Fruit fly (Drosophila melanogaster) S2 (cell line): ENCODE measurements around the gene Kdm3.

Experiments used
- CG8478 ChIP-seq: fragments of >200 bp; optimal IDR thresholded peaks from 2 replicates; lab custom pipeline; 2018
- CTCF ChIP-seq, 2 experiments: fragments of >200 bp; optimal IDR thresholded peaks; 2 replicates each; lab custom pipeline; 2018

Gene Kdm3

DNA sequence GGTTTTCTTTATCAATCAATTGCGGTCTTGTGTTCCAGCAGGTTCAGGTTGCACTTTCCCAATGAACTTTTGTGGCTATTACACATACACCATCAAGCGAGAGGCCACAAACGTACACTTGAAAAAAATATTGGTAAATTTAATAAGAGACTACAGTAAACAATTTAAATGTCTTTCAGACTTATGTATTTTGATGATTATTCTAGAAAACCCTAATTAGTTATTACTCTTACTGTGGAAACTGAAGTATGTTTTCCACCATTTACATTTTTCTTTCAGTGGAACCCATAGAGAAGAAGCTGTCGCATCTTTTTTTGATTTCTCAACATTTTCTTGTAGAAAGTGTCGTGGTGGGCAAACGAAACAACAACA lies 18.3 kb downstream of the Kdm3 start:
- TF ChIP-seq CG8478 (lab: Kevin White, UChicago) (no peak), CTCF (optimal IDR thresholded peaks at IDR 0.05; lab: Kevin White, UChicago) (no peak)

DNA sequence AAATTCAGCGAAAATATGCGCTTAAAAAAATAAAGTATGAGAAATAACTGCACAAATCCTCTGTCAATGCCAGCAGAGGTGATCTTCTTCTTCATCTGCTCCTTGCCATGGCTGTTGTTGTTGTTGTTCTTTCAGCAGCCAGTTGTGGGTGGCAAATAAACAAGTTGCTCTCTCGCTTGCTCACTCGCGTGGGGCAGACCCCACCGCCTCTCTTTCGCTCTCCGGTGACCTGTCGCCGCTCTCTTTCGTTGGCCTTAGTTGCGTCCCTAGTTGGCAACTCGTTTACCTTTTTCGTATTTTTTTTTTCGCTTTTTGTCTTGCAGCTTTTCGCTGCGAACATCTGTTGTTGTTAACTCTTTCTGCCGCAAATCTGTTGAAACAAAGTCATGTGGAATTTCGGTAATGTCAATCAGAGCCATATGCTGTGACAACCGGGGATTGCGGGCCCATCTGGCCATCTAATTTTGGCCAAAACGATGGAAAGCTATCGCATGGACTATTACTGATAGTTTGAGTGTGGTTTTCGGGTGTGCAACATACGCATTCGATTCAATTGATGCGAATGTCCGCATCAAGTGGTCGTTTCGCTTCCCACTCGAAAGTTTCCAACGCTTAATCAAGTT lies 18.9 kb downstream of the Kdm3 start:
- TF ChIP-seq CTCF (optimal IDR thresholded peaks at IDR 0.05; lab: Kevin White, UChicago) (no peak), CG8478 (lab: Kevin White, UChicago) (no peak)

DNA sequence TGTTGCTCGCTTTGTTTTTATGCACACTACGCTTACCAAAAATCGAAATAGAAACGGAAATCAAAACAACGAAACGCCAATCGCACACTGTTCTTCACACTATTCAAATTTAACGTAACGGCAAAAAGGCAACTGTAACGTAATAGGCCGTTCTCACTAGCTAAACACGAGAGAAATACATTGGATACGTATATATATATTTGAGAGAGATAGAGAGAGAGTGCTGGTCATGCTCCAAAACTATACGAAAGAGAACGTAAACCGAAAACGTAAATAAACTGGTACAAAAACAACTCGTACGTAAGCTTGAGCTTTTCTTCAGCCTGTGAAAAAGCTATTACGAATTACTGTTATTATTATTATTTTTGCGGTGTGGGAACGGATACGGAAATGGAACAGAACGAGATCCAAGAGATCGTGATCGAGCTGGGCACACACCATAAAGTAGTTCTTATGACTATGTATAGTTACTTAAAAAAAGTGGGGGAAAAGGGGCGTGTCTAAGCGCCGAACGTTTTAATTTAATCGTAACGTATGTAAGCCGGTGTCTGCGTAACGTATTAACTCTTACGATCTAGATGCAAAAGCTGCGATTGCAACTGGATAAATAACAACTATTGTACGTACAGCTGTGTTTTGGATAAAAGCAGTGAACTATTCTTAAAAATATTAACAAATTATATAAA lies 27.8 kb downstream of the Kdm3 start:
- TF ChIP-seq CG8478 (lab: Kevin White, UChicago): no peak
- TF ChIP-seq CTCF (optimal IDR thresholded peaks at IDR 0.05; lab: Kevin White, UChicago): no peak

DNA sequence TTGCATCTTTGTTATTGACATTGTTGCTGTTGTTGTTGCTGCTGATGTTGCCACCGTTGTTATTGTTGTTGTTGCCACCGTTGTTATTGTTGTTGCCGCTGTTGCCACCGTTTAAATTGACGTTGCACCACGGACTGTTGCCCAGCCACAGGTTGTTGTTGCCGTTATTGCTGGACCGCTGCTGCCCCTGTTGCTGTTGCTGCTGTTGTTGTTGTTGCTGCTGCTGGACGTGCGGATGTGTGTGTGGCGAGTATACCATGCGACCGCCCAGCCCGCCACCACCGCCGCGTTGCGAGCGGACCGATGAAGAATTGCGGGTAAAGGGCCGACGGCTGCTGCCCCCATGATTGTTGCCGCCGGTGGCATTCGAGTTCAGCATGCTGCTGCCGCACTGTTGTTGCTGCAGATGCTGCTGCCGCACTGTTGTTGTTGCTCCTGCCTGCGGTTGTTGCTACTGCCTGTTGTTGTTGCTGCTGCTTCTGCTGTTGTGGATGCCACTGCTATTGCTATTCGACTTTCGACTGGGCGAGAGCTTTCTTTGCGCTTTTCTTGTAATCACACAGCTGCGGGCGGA lies 31.1 kb downstream of the Kdm3 start:
- TF ChIP-seq CG8478 (lab: Kevin White, UChicago): no peak
- TF ChIP-seq CTCF (optimal IDR thresholded peaks at IDR 0.05; lab: Kevin White, UChicago): no peak

DNA sequence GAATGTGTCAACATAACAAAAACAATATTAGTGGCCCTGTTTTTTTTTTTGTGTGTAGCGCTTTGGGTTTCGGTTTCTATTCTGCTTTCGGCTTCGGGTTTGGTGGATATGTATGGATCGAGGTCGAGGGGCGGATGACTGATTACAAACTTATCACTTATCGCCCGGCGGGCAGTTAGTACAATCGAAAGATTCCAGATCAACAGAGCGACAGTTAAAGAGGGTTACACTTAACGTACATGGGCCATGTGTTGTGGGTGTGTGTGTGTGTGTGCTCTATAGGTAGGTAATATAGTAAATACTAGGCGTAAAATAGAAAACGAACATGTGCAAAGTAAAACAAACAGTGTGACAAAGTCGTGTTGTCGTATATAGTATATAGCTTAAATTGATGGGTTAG lies 33.0 kb downstream of the Kdm3 start:
- TF ChIP-seq CG8478 (lab: Kevin White, UChicago) (no peak), CTCF (optimal IDR thresholded peaks at IDR 0.05; lab: Kevin White, UChicago) (no peak)

DNA sequence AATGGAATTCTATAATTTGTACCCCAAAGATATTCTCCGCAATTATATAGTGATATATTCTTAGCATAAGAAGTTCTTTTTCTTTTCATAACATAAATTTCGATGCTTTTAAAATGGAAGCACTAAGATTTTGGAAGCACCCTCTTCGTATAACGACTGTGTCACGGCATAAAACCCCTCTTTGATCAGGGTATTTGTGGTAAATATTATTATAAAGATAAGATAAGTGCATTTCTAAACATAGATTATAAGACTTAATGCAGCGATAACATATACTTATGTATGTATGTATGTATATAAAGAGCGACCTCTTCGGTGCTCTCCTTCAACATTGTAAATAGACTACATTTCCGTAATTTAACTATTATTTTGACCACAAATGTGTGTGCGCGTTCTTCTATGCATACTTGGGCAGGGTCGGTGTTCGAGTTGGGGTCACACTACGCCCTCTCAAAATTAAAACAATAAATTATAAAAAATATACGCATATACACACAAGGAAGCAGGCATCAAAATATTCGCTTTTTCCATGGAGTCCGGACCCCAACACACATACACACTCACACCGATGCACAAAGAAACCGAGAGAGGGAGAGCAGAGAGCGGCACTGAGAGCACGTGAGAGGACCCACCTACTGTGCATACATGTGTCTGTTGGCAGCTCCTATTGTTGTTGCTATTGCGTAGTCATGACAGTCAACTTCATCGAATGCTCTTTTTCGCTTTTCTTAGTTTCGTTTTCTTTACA lies 34.6 kb downstream of the Kdm3 start:
- no peak for TF ChIP-seq CTCF (optimal IDR thresholded peaks at IDR 0.05; lab: Kevin White, UChicago)
- no peak for TF ChIP-seq CG8478 (lab: Kevin White, UChicago)

DNA sequence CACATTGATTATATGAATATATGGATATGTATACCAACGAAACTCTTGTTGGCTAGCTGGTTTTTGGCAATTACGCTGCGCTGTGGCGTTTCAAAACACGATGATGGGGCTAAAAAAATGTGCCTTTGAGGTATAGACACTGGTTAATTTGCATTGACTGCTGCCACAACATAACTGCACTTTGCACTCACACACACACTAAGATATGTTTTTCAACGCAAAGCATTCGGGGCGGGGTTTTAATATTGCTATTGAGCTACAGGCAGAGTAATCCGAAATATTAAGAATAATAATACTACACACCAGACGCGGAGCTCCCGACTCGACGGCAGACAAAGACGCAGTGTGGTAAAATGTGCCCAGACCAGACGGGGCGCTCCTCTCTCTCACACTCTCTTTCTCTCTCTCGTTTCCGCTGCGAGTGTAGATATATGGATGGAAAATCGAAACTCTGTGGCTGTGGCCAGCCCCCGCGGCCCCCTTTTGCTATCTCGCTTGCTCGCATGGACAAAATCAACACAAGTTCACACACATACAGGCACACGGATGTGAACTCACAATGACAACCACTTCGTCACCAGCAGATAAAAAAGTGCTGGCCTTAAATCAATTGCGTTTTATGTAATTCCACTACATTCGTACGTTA lies 35.3 kb downstream of the Kdm3 start:
- TF ChIP-seq CG8478 (lab: Kevin White, UChicago) (no peak), CTCF (optimal IDR thresholded peaks at IDR 0.05; lab: Kevin White, UChicago) (no peak)

DNA sequence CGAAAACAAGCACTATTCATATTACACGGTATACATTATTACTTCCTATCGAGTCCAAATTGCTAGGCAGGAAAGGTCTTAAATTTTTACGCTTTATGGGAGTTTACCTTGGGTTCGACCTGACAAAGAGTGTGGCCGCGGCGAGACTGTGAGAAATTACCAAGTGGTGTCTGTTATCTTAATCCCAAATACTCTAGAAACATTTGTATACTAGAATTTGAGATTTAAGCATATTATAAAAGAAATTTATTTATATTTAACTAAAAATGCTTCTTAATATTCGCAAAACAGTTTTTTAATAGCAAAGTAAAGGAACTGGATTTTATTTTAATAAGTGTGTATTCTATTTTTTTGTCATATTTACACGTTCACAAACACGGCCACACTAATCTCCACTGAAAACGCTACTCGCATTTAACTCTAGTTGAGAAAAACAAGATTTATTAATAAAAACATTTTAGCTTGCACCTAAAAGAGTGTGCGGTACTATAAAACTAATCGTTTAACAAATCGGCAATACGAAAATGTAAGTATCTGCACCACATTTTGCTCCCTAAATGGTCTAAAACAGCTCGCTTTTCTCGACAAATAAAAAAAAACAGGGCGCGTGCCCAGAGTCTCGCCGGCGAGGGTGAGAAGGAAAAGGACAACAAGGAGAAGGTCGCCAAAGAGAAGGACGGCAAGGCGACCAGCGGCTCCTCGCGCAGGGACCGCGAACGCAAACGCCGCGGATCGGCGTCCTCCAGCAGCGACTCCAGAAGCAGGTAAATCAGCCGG lies 36.0 kb downstream of the Kdm3 start, which contains the start of the genes mura and RnpS1:
Gene mura (minus strand): TSS at position 148 of the 777 bp plus-strand sequence.
Gene RnpS1 (plus strand): TSS at position 376 of the 777 bp plus-strand sequence.
- no peak for TF ChIP-seq CTCF (optimal IDR thresholded peaks at IDR 0.05; lab: Kevin White, UChicago)
- TF ChIP-seq CG8478 (lab: Kevin White, UChicago): no peak

DNA sequence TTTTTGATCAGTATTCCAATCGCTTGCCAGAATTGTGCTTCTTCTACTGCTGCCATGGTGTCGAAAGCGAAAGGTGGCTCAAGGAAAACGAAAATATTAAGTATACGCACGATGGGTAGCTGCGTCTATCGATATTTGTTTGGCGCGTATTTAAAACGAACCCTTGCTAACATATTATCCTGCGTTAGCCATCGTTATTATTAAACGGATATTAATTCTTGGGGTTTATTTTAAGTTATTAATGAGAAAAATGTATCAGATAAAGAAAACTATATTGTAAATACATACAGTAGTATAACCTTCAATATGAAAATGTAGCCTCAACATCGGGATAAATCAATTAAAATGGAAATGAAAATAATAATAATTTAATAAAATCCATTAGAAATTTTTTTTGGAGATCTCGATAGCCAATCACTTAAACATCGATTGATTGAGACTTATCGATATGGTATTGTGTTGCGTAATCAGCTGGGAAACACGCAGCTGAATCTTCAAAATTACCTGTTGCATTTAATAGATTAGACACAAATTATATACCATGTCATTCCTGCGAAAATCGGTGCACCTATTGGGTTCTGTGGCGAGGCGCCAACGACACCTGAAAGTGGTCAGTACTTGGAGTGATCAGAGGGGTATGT lies 39.6 kb downstream of the Kdm3 start, which contains the start of the genes CG9386 and BckdhA:
Gene CG9386 (minus strand): TSS at position 75 of the 641 bp plus-strand sequence.
Gene BckdhA (plus strand): TSS at position 452 of the 641 bp plus-strand sequence.
- TF ChIP-seq CG8478 (lab: Kevin White, UChicago): no peak

DNA sequence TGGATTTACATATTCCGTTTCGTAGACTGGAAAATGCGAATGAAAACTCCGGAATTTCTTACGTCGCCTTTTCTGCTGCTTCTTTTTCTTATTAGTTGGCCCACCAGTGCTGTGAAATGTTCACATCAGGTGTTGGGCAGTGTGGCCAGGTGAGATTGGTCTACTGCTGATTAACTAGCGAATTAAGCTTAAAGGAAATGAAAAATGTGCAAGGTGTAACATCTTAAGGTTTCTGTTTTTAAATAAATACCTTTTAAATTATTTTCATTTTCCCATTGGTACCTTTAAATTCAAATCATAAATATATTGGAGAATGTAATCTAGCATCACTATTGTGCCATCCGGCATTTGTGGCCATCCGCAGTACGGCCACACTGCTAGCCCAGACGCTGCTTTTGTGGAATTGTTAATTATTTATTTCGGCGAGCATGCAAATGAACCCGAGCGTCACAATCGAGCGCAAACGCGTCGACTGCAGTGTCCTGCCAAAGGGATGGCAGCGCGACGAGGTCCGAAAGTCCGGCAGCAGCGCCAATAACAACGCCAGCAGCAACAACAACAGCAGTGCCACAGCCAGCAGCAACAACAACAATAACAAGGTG lies 43.7 kb downstream of the Kdm3 start, which contains the start of the genes AP-1mu and MBD-like:
Gene AP-1mu (minus strand): TSS at position 113 of the 602 bp plus-strand sequence.
Gene MBD-like (plus strand): TSS at position 348 of the 602 bp plus-strand sequence.
- no peak for TF ChIP-seq CG8478 (lab: Kevin White, UChicago)
- no peak for TF ChIP-seq CTCF (optimal IDR thresholded peaks at IDR 0.05; lab: Kevin White, UChicago)

DNA sequence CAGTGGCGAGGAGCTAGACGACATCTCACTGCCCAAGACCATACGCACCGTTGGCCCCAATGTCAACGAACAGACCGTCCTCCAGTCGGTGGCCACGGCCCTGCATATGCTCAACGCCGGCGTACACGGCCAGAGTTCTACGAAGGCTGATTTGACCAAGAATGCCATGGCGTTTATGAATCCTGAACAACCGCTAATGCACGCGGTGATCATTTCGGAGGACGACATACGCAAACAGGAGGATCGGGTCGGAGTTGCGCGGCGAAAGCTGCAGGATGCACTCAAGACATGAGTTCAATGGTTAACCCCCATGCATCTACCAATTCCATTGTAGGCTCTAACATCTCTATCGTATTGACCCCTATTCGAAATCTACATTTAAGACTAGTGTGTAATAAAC lies 45.3 kb downstream of the Kdm3 start:
- TF ChIP-seq CG8478 (lab: Kevin White, UChicago): no peak
- TF ChIP-seq CTCF (optimal IDR thresholded peaks at IDR 0.05; lab: Kevin White, UChicago): no peak

DNA sequence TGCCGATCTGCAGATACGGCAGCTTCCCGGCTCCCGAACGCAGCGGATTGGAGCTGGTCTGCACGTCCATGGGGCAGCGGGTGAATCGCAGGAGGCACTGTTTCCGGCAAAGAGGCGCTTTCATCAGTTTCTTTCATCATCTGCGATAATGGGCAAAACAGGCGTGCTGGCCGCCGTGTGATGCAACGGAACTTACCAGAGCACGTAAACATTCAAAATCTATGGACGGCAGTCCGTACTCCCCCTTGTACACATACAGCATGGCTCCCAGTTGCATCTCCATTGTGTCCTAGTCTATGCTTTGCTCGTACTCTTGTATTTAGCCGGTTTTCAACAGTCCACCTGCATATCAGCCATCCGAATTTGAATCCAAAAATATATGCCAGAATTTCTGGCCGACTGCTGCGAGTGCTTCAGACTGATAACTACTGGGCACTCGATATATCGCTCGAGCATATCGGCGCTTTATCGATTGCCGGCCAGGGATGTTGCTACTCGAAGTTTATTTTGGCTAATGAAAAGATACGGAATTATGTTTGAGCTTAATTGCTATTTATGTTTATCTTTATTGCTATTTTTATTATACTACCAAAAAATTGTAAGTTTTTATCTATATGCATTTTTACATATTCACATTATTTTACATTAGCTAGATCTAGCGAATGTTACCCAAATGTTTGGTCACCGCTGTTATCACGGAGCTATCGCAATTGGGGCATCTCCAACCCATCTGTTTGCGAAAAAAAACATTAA lies 47.6 kb downstream of the Kdm3 start, which contains the start of the genes CG9393 and Vps45:
Gene CG9393 (minus strand): TSS at position 434 of the 753 bp plus-strand sequence.
Gene Vps45 (plus strand): TSS at position 685 of the 753 bp plus-strand sequence.
- TF ChIP-seq CTCF (optimal IDR thresholded peaks at IDR 0.05; lab: Kevin White, UChicago) (peak in 1 of 2 experiments; percentile 13), CG8478 (lab: Kevin White, UChicago) (no peak)
